Fruit fly (Drosophila melanogaster) whole organism: Measurements from ENCODE around the gene Argk1.

ENCODE experiments used
- CG8478 ChIP-seq: fragments of >200 bp; optimal IDR thresholded peaks from 2 replicates; lab custom pipeline; 2018; ENCODE audit warnings: inconsistent platforms
- Dll ChIP-seq: fragments of >200 bp; optimal IDR thresholded peaks from 2 replicates; lab custom pipeline; 2017
- pan ChIP-seq: fragments of >200 bp; optimal IDR thresholded peaks from 2 replicates; lab custom pipeline; 2017
- psq ChIP-seq: fragments of >200 bp; optimal IDR thresholded peaks from 2 replicates; lab custom pipeline; 2017
- usp ChIP-seq: fragments of >200 bp; optimal IDR thresholded peaks from 2 replicates; lab custom pipeline; 2017; ENCODE audit warnings: missing biosample characterization, missing genetic modification characterization, mixed read lengths

dm6 chr3L:9072062-9072730 is 6.4 kb upstream of the Argk1 start:
- no peak for TF ChIP-seq psq (lab: Kevin White, UChicago)
- no peak for TF ChIP-seq CG8478 (lab: Kevin White, UChicago)
- no peak for TF ChIP-seq Dll (lab: Kevin White, UChicago)
- TF ChIP-seq pan (lab: Kevin White, UChicago), result no peak
- no peak for TF ChIP-seq usp (GFP tag; lab: Kevin White, UChicago)
